Worm (Caenorhabditis elegans): ENCODE data around the gene C26F1.1.

Gene C26F1.1

DNA sequence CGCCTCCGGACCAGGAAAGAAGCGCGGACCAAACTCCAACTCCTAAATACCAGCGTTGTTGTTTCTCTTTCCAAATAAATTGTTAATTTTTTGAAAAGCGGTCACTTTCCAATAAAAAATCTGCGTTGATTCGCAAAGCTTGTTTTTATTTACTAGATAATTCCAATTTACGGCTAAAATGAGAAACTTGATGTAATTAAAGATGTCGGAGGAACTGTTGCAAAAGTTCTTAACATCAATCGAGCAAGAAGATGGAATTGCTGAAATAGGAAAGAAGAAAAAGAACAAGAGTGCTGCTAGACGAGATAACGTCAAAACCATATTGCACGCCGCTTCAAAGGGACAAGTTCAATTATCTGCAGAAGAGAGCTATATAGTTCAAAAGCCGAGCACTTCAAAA is 8.1 kb upstream of the C26F1.1 start, which contains the start of gene C26F1.3:
TSS of gene C26F1.3 (plus strand) at position 203 of the 400 bp plus-strand sequence.
- TF ChIP-seq snpc-4 (tag; optimal IDR thresholded peaks at IDR 0.05): no peak
- no peak for TF ChIP-seq mab-5 (tag; optimal IDR thresholded peaks at IDR 0.05)

DNA sequence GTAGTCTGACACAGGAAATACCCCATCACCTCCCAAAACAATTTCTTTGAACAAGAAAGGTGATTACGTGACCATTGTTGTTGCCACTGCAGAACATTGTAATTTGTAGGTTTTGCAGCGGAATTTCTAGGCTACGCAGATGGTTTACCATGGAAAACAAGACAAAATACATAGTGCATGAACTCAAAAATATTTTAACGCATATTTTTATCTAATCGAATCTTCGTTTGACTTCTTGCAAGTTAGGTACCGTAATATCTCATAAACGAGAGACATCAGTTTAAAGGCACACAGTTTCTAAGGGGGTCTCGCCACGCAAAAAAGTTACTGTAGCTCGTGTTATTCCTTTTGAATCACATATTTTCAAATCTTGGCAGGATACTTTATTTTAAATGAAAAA is 6.2 kb upstream of the C26F1.1 start:
- TF ChIP-seq ceh-43 (GFP tag; optimal IDR thresholded peaks at IDR 0.05) (no peak), pha-4 (tag; optimal IDR thresholded peaks at IDR 0.05) (no peak), nhr-2 (tag; optimal IDR thresholded peaks at IDR 0.05) (no peak), lin-32 (GFP tag; optimal IDR thresholded peaks at IDR 0.05) (no peak), unc-120 (tag; optimal IDR thresholded peaks at IDR 0.05; ENCODE audit: poor library complexity, severe bottlenecking) (no peak), sptf-1 (tag; optimal IDR thresholded peaks at IDR 0.05) (no peak), ceh-39 (tag; optimal IDR thresholded peaks at IDR 0.05) (no peak), sem-2 (GFP tag; optimal IDR thresholded peaks at IDR 0.05) (no peak), mab-5 (tag; optimal IDR thresholded peaks at IDR 0.05) (no peak), lsy-2 (tag; optimal IDR thresholded peaks at IDR 0.05) (no peak), bed-3 (GFP tag; optimal IDR thresholded peaks at IDR 0.05) (no peak), nhr-237 (tag; optimal IDR thresholded peaks at IDR 0.05) (no peak), nhr-28 (tag; optimal IDR thresholded peaks at IDR 0.05) (no peak), mls-2 (tag; optimal IDR thresholded peaks at IDR 0.05) (no peak), unc-39 (tag; optimal IDR thresholded peaks at IDR 0.05) (no peak), flh-1 (GFP tag; optimal IDR thresholded peaks at IDR 0.05) (no peak), unc-62 (GFP tag; optimal IDR thresholded peaks at IDR 0.05) (no peak)

DNA sequence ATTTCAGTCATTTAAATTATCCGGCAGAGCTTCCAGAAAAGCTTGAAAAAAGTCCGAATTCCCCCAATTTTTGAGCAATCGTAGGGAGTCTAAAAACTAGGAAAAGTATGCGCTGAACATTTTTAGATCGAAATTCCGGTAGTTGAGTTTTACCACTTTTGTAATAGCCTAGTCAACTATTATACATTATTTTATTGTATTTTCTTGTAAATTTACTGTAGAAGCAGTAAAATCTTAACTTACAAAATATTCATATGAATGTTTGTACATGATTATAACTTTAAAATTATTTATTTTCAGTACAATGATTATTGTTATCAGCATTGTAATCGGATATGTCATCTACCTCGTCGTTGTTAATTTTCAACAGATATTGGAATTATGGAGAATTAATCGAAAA is 3.7 kb upstream of the C26F1.1 start, which contains the start of gene cyp-32A1:
TSS of gene cyp-32A1 (plus strand) at position 301 of the 400 bp plus-strand sequence.
- TF ChIP-seq mls-2 (tag; optimal IDR thresholded peaks at IDR 0.05) (no peak), bed-3 (GFP tag; optimal IDR thresholded peaks at IDR 0.05) (no peak), mab-5 (tag; optimal IDR thresholded peaks at IDR 0.05) (no peak), drap-1 (GFP tag; optimal IDR thresholded peaks at IDR 0.05) (no peak), elt-1 (tag; optimal IDR thresholded peaks at IDR 0.05; ENCODE audit: borderline replicate concordance, insufficient read depth) (no peak), sem-2 (GFP tag; optimal IDR thresholded peaks at IDR 0.05) (no peak), blmp-1 (tag; optimal IDR thresholded peaks at IDR 0.05) (no peak), mep-1 (tag; optimal IDR thresholded peaks at IDR 0.05) (no peak), unc-39 (tag; optimal IDR thresholded peaks at IDR 0.05) (no peak), nhr-12 (tag; optimal IDR thresholded peaks at IDR 0.05) (no peak), ham-2 (GFP tag; optimal IDR thresholded peaks at IDR 0.05) (no peak), sptf-1 (tag; optimal IDR thresholded peaks at IDR 0.05) (no peak), nhr-28 (tag; optimal IDR thresholded peaks at IDR 0.05) (no peak), ceh-43 (GFP tag; optimal IDR thresholded peaks at IDR 0.05) (no peak)

DNA sequence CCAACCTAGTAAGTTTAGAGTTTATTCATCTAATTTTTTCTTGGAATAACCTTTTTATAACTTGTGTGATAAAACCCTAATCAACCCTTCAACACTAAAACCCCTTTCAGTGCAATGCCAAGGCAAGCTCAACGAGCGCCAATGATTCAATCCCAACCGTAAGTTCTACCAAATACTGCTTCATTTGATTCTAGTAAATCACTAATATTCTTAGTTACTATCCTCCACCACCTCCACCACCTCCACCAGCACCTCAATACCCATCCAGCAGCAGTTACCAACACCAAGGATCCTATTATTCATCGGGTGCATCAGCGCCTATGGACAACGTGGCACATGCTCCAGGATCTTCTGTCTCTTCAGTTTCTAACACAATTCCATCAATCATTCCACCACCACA is 668 bp downstream of the C26F1.1 start:
- TF ChIP-seq elt-1 (tag; optimal IDR thresholded peaks at IDR 0.05; ENCODE audit: borderline replicate concordance, insufficient read depth) (no peak), ztf-11 (tag; optimal IDR thresholded peaks at IDR 0.05) (no peak), mab-5 (tag; optimal IDR thresholded peaks at IDR 0.05) (no peak), unc-62 (GFP tag; optimal IDR thresholded peaks at IDR 0.05) (no peak), sptf-1 (tag; optimal IDR thresholded peaks at IDR 0.05) (no peak), elt-3 (tag; optimal IDR thresholded peaks at IDR 0.05) (no peak), nhr-237 (tag; optimal IDR thresholded peaks at IDR 0.05) (no peak), snpc-4 (tag; optimal IDR thresholded peaks at IDR 0.05) (no peak), tbx-8 (GFP tag; optimal IDR thresholded peaks at IDR 0.05) (no peak), flh-1 (GFP tag; optimal IDR thresholded peaks at IDR 0.05) (no peak), ceh-43 (GFP tag; optimal IDR thresholded peaks at IDR 0.05) (no peak)

DNA sequence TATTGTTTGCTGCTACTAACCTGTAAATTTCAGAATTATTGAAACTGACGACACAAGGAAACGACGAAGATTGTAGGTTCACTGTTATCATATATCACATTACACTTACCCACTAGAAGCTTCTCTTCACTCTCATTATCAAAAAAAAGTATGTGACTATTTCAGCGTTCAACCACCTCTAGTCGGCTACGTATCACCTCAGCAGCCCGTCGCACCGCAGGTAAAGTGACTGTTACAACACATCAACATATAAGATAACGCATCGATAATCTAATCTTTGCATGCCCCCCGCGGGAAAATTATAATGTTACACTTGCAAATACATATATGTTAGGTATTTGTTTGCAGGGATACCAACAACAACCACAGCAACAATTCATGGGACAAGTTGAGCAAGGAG is 1.4 kb downstream of the C26F1.1 start:
- TF ChIP-seq tbx-8 (GFP tag; optimal IDR thresholded peaks at IDR 0.05) (no peak), ztf-11 (tag; optimal IDR thresholded peaks at IDR 0.05) (no peak), drap-1 (GFP tag; optimal IDR thresholded peaks at IDR 0.05) (no peak), nhr-12 (tag; optimal IDR thresholded peaks at IDR 0.05) (no peak)

DNA sequence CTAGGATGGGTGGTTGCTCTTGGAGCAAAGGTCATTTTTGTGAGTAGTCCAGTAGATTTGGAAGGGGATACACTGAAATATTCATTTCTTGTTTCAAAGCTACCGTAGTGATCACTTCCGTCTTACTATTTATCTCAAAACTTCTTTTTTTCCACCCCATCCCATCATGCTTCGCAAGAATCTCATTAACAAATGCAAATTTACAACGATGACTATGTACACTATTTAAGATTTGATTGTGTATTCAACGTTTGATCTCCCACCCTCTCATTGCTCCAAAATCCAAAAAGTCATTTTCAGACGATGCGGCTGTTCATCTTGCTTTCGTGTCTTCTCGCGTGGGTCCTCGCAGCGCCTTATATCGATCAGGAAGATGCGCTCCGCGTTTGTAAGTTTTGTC is 7.8 kb downstream of the C26F1.1 start, which contains the start of gene flp-21:
TSS of gene flp-21 (plus strand) at position 301 of the 400 bp plus-strand sequence.
- no peak for TF ChIP-seq elt-1 (tag; optimal IDR thresholded peaks at IDR 0.05; ENCODE audit: borderline replicate concordance, insufficient read depth)
- no peak for TF ChIP-seq sem-2 (GFP tag; optimal IDR thresholded peaks at IDR 0.05)
- no peak for TF ChIP-seq ceh-39 (tag; optimal IDR thresholded peaks at IDR 0.05)
- no peak for TF ChIP-seq unc-120 (tag; optimal IDR thresholded peaks at IDR 0.05; ENCODE audit: poor library complexity, severe bottlenecking)
- TF ChIP-seq pha-4 (tag; optimal IDR thresholded peaks at IDR 0.05): no peak
- no peak for TF ChIP-seq nhr-237 (tag; optimal IDR thresholded peaks at IDR 0.05)
- no peak for TF ChIP-seq ham-2 (GFP tag; optimal IDR thresholded peaks at IDR 0.05)
- no peak for TF ChIP-seq ceh-43 (GFP tag; optimal IDR thresholded peaks at IDR 0.05)
- TF ChIP-seq ceh-83 (GFP tag; optimal IDR thresholded peaks at IDR 0.05): no peak
- no peak for TF ChIP-seq nhr-2 (tag; optimal IDR thresholded peaks at IDR 0.05)
- no peak for TF ChIP-seq ztf-11 (tag; optimal IDR thresholded peaks at IDR 0.05)
- no peak for TF ChIP-seq nhr-28 (tag; optimal IDR thresholded peaks at IDR 0.05)
- TF ChIP-seq zip-8 (tag; optimal IDR thresholded peaks at IDR 0.05): no peak
- TF ChIP-seq M03D4.4 (tag; optimal IDR thresholded peaks at IDR 0.05): no peak
